Fruit fly (Drosophila melanogaster) whole organism, prepupa: ENCODE data around the gene bur.

ENCODE experiments used
- CG10669 ChIP-seq: fragments of 200-800 bp; sonication (Bioruptor generic); optimal IDR thresholded peaks from 3 replicates; lab custom pipeline; 2018; ENCODE audit warnings: missing biosample characterization, mild to moderate bottlenecking, missing genetic modification characterization, moderate library complexity
- CG11294 ChIP-seq: fragments of 200-800 bp; sonication (Bioruptor generic); IDR thresholded peaks from 2 replicates; pipeline ENCODE4 v1.3.6; 2022; ENCODE audit warnings: missing biosample characterization, missing genetic modification characterization
- CG11762 ChIP-seq: fragments of 200-800 bp; sonication (Bioruptor generic); optimal IDR thresholded peaks from 3 replicates; lab custom pipeline; 2016; ENCODE audit warnings: missing biosample characterization, missing genetic modification characterization; ENCODE audit not compliant: insufficient read depth
- CG11902 ChIP-seq: fragments of 200-800 bp; sonication (Bioruptor generic); optimal IDR thresholded peaks from 3 replicates; lab custom pipeline; 2016; ENCODE audit warnings: missing biosample characterization, missing genetic modification characterization
- CG1621 ChIP-seq: fragments of 200-800 bp; sonication (Bioruptor generic); optimal IDR thresholded peaks from 3 replicates; lab custom pipeline; 2018; ENCODE audit warnings: missing biosample characterization, mild to moderate bottlenecking, missing genetic modification characterization
- CG16779 ChIP-seq: fragments of 200-800 bp; sonication (Bioruptor generic); optimal IDR thresholded peaks from 3 replicates; lab custom pipeline; 2017; ENCODE audit warnings: missing biosample characterization, mild to moderate bottlenecking, missing genetic modification characterization
- CG3032 ChIP-seq: fragments of 200-800 bp; optimal IDR thresholded peaks from 2 replicates; lab custom pipeline; 2019; ENCODE audit warnings: missing biosample characterization, mild to moderate bottlenecking, missing genetic modification characterization, moderate library complexity
- CG32006 ChIP-seq: fragments of 200-800 bp; sonication (Bioruptor generic); optimal IDR thresholded peaks from 3 replicates; lab custom pipeline; 2017; ENCODE audit warnings: missing biosample characterization, mild to moderate bottlenecking, missing genetic modification characterization
- CG3919 ChIP-seq: fragments of 200-800 bp; sonication (Bioruptor generic); optimal IDR thresholded peaks from 3 replicates; lab custom pipeline; 2016; ENCODE audit warnings: missing biosample characterization, missing genetic modification characterization
- CG4318 ChIP-seq: fragments of 200-800 bp; sonication (Bioruptor generic); optimal IDR thresholded peaks from 3 replicates; lab custom pipeline; 2017; ENCODE audit warnings: missing biosample characterization, mild to moderate bottlenecking, missing genetic modification characterization
- CG6163 ChIP-seq: fragments of 200-800 bp; sonication (Bioruptor generic); IDR thresholded peaks from 3 replicates; pipeline ENCODE4 v1.3.6; 2022; ENCODE audit warnings: missing biosample characterization, missing genetic modification characterization
- CG6276 ChIP-seq: fragments of 200-800 bp; sonication (Bioruptor generic); optimal IDR thresholded peaks from 2 replicates; lab custom pipeline; 2017; ENCODE audit warnings: missing biosample characterization, mild to moderate bottlenecking, missing genetic modification characterization
- CG6808 ChIP-seq: fragments of 200-800 bp; sonication (Bioruptor generic); optimal IDR thresholded peaks from 3 replicates; lab custom pipeline; 2017; ENCODE audit warnings: missing biosample characterization, missing genetic modification characterization, mild to moderate bottlenecking, moderate library complexity, missing genetic modification reagents
- CG7368 ChIP-seq: fragments of 200-800 bp; sonication (Bioruptor generic); optimal IDR thresholded peaks from 3 replicates; lab custom pipeline; 2016; ENCODE audit warnings: missing biosample characterization, missing genetic modification characterization
- CG8119 ChIP-seq: fragments of 200-800 bp; sonication (Bioruptor generic); IDR thresholded peaks from 3 replicates; pipeline ENCODE4 v1.3.6; 2022; ENCODE audit warnings: missing biosample characterization, missing genetic modification characterization
- CG8319 ChIP-seq: fragments of 200-800 bp; sonication (Bioruptor generic); optimal IDR thresholded peaks from 3 replicates; lab custom pipeline; 2016; ENCODE audit warnings: missing biosample characterization, missing genetic modification characterization
- CG8632 ChIP-seq: fragments of 200-800 bp; sonication (Bioruptor generic); optimal IDR thresholded peaks from 3 replicates; lab custom pipeline; 2016; ENCODE audit warnings: missing biosample characterization, missing genetic modification characterization
- CG9139 ChIP-seq: fragments of 200-800 bp; sonication (Bioruptor generic); optimal IDR thresholded peaks from 3 replicates; lab custom pipeline; 2017; ENCODE audit warnings: missing biosample characterization, mild to moderate bottlenecking, missing genetic modification characterization
- Eip75B ChIP-seq: fragments of 200-800 bp; sonication (Bioruptor generic); optimal IDR thresholded peaks from 3 replicates; lab custom pipeline; 2016; ENCODE audit warnings: missing biosample characterization, missing genetic modification characterization
- Eip78C ChIP-seq: fragments of 200-800 bp; sonication (Bioruptor generic); peaks from one replicate; lab custom pipeline; 2016; ENCODE audit warnings: missing biosample characterization, missing genetic modification characterization
- Ets21C ChIP-seq: fragments of 200-800 bp; sonication (Bioruptor generic); optimal IDR thresholded peaks from 3 replicates; lab custom pipeline; 2016; ENCODE audit warnings: missing biosample characterization, missing genetic modification characterization
- Gug ChIP-seq: fragments of 200-800 bp; sonication (Bioruptor generic); IDR thresholded peaks from 2 replicates; pipeline ENCODE4 v1.3.6; 2022; ENCODE audit warnings: missing biosample characterization, missing genetic modification characterization
- Hr38 ChIP-seq: sonication (Bioruptor generic); optimal IDR thresholded peaks from 2 replicates; lab custom pipeline; 2016; ENCODE audit warnings: missing biosample characterization, missing genetic modification characterization
- Hr39 ChIP-seq: fragments of 200-800 bp; sonication (Bioruptor generic); optimal IDR thresholded peaks from 2 replicates; lab custom pipeline; 2016; ENCODE audit warnings: missing biosample characterization, missing genetic modification characterization
- Hr4 ChIP-seq: fragments of 200-800 bp; sonication (Bioruptor generic); optimal IDR thresholded peaks from 3 replicates; lab custom pipeline; 2016; ENCODE audit warnings: missing biosample characterization, missing genetic modification characterization
- Met ChIP-seq: fragments of 200-800 bp; sonication (Bioruptor generic); optimal IDR thresholded peaks from 3 replicates; lab custom pipeline; 2016; ENCODE audit warnings: missing biosample characterization, missing genetic modification characterization
- OdsH ChIP-seq: fragments of 200-800 bp; sonication (Bioruptor generic); optimal IDR thresholded peaks from 3 replicates; lab custom pipeline; 2016; ENCODE audit warnings: missing biosample characterization, missing genetic modification characterization
- Sox14 ChIP-seq: fragments of 200-800 bp; sonication (Bioruptor generic); optimal IDR thresholded peaks from 3 replicates; lab custom pipeline; 2016; ENCODE audit warnings: missing biosample characterization, missing genetic modification characterization
- achi ChIP-seq: fragments of 200-800 bp; sonication (Bioruptor generic); optimal IDR thresholded peaks from 3 replicates; lab custom pipeline; 2016; ENCODE audit warnings: missing biosample characterization, missing genetic modification characterization
- acj6 ChIP-seq: fragments of 200-800 bp; sonication (Bioruptor generic); optimal IDR thresholded peaks from 3 replicates; lab custom pipeline; 2016; ENCODE audit warnings: missing biosample characterization, missing genetic modification characterization
- cyc ChIP-seq: fragments of 200-800 bp; sonication (Bioruptor generic); optimal IDR thresholded peaks from 3 replicates; lab custom pipeline; 2016; ENCODE audit warnings: missing biosample characterization, missing genetic modification characterization
- dac ChIP-seq: fragments of 200-800 bp; sonication (Bioruptor generic); optimal IDR thresholded peaks from 2 replicates; lab custom pipeline; 2017; ENCODE audit warnings: missing biosample characterization, mild to moderate bottlenecking, missing genetic modification characterization
- eg ChIP-seq: fragments of 200-800 bp; sonication (Bioruptor generic); IDR thresholded peaks from 3 replicates; pipeline ENCODE4 v1.3.6; 2022; ENCODE audit warnings: missing biosample characterization, missing genetic modification characterization
- esn ChIP-seq: fragments of 200-800 bp; sonication (Bioruptor generic); optimal IDR thresholded peaks from 2 replicates; lab custom pipeline; 2016; ENCODE audit warnings: missing biosample characterization, mild to moderate bottlenecking, missing genetic modification characterization, moderate library complexity
- fd59A ChIP-seq: fragments of 200-800 bp; sonication (Bioruptor generic); optimal IDR thresholded peaks from 2 replicates; lab custom pipeline; 2017; ENCODE audit warnings: missing biosample characterization, mild to moderate bottlenecking, missing genetic modification characterization, missing genetic modification reagents
- fd85E ChIP-seq: fragments of 200-800 bp; sonication (Bioruptor generic); optimal IDR thresholded peaks from 3 replicates; lab custom pipeline; 2016; ENCODE audit warnings: missing biosample characterization, missing genetic modification characterization
- fkh ChIP-seq: fragments of 200-800 bp; sonication (Bioruptor generic); optimal IDR thresholded peaks from 3 replicates; lab custom pipeline; 2017; ENCODE audit warnings: missing biosample characterization, mild to moderate bottlenecking, missing genetic modification characterization, moderate library complexity
- lz ChIP-seq: fragments of 200-800 bp; sonication (Bioruptor generic); optimal IDR thresholded peaks from 3 replicates; lab custom pipeline; 2016; ENCODE audit warnings: missing biosample characterization, missing genetic modification characterization
- net ChIP-seq: fragments of 200-800 bp; sonication (Bioruptor generic); optimal IDR thresholded peaks from 3 replicates; lab custom pipeline; 2016; ENCODE audit warnings: missing biosample characterization, missing genetic modification characterization
- pdm3 ChIP-seq: fragments of 200-800 bp; sonication (Bioruptor generic); optimal IDR thresholded peaks from 3 replicates; lab custom pipeline; 2016; ENCODE audit warnings: missing biosample characterization, missing genetic modification characterization
- salr ChIP-seq, 2 experiments: fragments of 200-800 bp; sonication (Bioruptor generic); optimal IDR thresholded peaks; 3 replicates each; lab custom pipeline; 2016 to 2018; ENCODE audit warnings: missing biosample characterization in 2 of 2, missing genetic modification characterization in 2 of 2, mild to moderate bottlenecking in 1 of 2
- spab ChIP-seq: fragments of 200-800 bp; sonication (Bioruptor generic); optimal IDR thresholded peaks from 2 replicates; lab custom pipeline; 2017; ENCODE audit warnings: missing biosample characterization, mild to moderate bottlenecking, missing genetic modification characterization, missing genetic modification reagents
- ss ChIP-seq, 2 experiments: fragments of 200-800 bp; sonication (Bioruptor generic); optimal IDR thresholded peaks; 2 replicates in 1 of 2; 3 replicates in 1 of 2; lab custom pipeline; 2017 to 2018; ENCODE audit warnings: mild to moderate bottlenecking in 2 of 2, missing biosample characterization in 2 of 2, missing genetic modification characterization in 2 of 2, moderate library complexity in 1 of 2
- svp ChIP-seq: fragments of 200-800 bp; sonication (Bioruptor generic); peaks from one replicate; lab custom pipeline; 2016; ENCODE audit warnings: missing biosample characterization, missing genetic modification characterization
- topi ChIP-seq: fragments of 200-800 bp; sonication (Bioruptor generic); optimal IDR thresholded peaks from 3 replicates; lab custom pipeline; 2016; ENCODE audit warnings: missing biosample characterization, missing genetic modification characterization
- vri ChIP-seq: fragments of 200-800 bp; sonication (Bioruptor generic); optimal IDR thresholded peaks from 3 replicates; lab custom pipeline; 2016; ENCODE audit warnings: missing biosample characterization, mild to moderate bottlenecking, missing genetic modification characterization

The bur gene

DNA sequence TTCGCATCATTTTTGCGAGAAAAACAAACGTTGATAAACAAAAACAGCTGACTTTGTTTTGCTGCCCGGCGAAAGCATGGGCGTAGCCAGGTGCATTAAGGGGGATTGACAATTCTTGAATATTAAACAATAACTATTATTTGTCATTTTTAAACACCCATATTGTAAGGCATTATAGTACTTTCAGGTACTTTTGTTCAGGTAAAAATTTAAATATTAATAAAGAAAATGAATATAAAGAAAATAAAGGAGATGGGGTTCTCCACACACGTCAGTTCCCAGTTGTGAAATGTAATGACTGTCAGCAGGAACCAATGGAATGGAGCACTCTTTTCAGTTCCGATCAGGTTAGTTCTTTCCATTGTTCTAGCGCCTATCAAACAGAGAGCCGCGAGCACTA is 20.9 kb downstream of the bur start, which contains the start of the genes Coq3 and Pld3 (continued):
- TF ChIP-seq Eip75B (GFP tag; lab: Kevin White, UChicago) (peak; percentile 94), CG11294 (GFP tag; lab: Robert Waterston, UW) (peak; percentile 86), Hr39 (GFP tag; lab: Kevin White, UChicago) (peak; percentile 94), CG16779 (tag; lab: Kevin White, UChicago) (no peak), lz (GFP tag; lab: Kevin White, UChicago) (peak; percentile 94), achi (GFP tag; lab: Kevin White, UChicago) (peak; percentile 98), CG9139 (GFP tag; lab: Kevin White, UChicago) (peak; percentile 80), dac (GFP tag; lab: Kevin White, UChicago) (peak; percentile 87), CG8319 (GFP tag; lab: Kevin White, UChicago) (peak; percentile 90), ss (GFP tag; optimal IDR thresholded peaks at IDR 0.05; lab: Kevin White, UChicago) (peak; percentile 78 to 89), cyc (GFP tag; lab: Kevin White, UChicago) (peak; percentile 93), CG10669 (GFP tag; lab: Kevin White, UChicago) (peak; percentile 89), esn (GFP tag; lab: Kevin White, UChicago) (peak; percentile 97), Hr38 (GFP tag; lab: Kevin White, UChicago) (peak; percentile 52), OdsH (GFP tag; lab: Kevin White, UChicago) (peak; percentile 97), Met (peak; percentile 94), CG6276 (GFP tag; lab: Kevin White, UChicago) (no peak), eg (peak; percentile 95)

DNA sequence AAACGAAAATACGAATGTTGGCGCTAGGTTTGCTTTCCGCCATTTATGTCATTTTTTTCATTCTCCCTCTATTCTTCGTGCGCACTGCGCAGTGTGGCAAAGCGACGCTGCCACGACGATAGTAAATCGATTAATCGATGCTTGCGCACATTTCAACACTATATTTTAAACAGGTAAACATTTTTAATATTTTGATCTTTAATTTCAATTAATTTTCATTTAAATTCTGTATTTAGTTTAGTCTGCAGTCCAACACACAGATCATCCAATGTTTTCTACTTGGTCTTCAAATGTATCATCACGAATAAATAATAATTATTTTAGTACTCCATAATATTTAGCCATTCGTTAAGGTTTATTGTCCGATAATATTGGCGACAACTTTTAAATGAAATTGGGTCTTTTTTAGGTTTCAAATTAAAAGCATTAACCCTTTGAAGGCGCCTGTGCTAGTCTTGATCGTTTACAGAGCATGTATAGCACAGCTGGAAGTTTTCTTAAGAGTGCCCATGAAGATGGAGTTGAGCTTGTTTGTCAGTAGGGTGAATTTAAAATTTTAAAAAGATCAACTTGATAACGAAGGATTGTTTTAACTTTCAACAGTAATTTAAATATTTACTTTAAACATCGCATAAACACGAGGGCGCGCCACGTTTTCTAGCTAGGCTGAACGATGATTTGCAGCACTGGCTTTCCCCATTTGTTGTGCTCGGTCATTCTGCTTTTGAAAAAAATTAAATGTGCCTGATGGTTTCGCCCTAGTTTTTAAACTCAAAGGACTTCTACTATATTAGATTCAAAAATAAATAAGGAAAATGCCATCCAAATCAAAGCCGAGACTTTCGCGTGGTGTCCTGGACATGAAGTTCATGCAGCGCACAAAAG is 23.1 kb downstream of the bur start, which contains the start of the genes Mpp6 and E2f2:
TSS of gene Mpp6 (plus strand) at position 133 of the 885 bp plus-strand sequence.
TSS of gene E2f2 (minus strand) at position 594 of the 885 bp plus-strand sequence.
- TF ChIP-seq lz (GFP tag; lab: Kevin White, UChicago) (peak; percentile 19), salr (GFP tag; optimal IDR thresholded peaks at IDR 0.05; lab: Kevin White, UChicago) (no peak), CG3032 (no peak), CG8319 (GFP tag; lab: Kevin White, UChicago) (no peak), pdm3 (peak; percentile 22), topi (GFP tag; lab: Kevin White, UChicago) (peak; percentile 9), CG9139 (GFP tag; lab: Kevin White, UChicago) (no peak), CG1621 (tag; lab: Kevin White, UChicago) (no peak), CG6808 (GFP tag; lab: Kevin White, UChicago) (no peak), vri (GFP tag; lab: Kevin White, UChicago) (no peak), CG8119 (GFP tag; lab: Robert Waterston, UW) (no peak), CG11902 (GFP tag; lab: Kevin White, UChicago) (no peak), CG8632 (GFP tag; lab: Kevin White, UChicago) (no peak), esn (GFP tag; lab: Kevin White, UChicago) (peak; percentile 46), Hr4 (GFP tag; lab: Kevin White, UChicago) (peak; percentile 32), OdsH (GFP tag; lab: Kevin White, UChicago) (no peak), net (GFP tag; lab: Kevin White, UChicago) (no peak), fd59A (no peak), CG11294 (GFP tag; lab: Robert Waterston, UW) (no peak), CG32006 (GFP tag; lab: Kevin White, UChicago) (no peak), Sox14 (GFP tag; lab: Kevin White, UChicago) (no peak), Eip78C (GFP tag; lab: Kevin White, UChicago) (peak; percentile 77), Hr38 (GFP tag; lab: Kevin White, UChicago) (no peak), eg (no peak), Met (no peak), spab (GFP tag; lab: Kevin White, UChicago) (no peak), CG3919 (peak; percentile 5), CG4318 (no peak), Ets21C (GFP tag; lab: Kevin White, UChicago) (no peak), achi (GFP tag; lab: Kevin White, UChicago) (peak; percentile 25), CG7368 (peak; percentile 2), cyc (GFP tag; lab: Kevin White, UChicago) (peak; percentile 17), svp (no peak), fd85E (GFP tag; lab: Kevin White, UChicago) (no peak), Hr39 (GFP tag; lab: Kevin White, UChicago) (no peak), fkh (peak; percentile 78), Eip75B (GFP tag; lab: Kevin White, UChicago) (no peak), Gug (GFP tag; lab: Robert Waterston, UW) (no peak), acj6 (GFP tag; lab: Kevin White, UChicago) (no peak), CG6163 (GFP tag; lab: Robert Waterston, UW) (peak; percentile 43; the same call in 1 of the 3 replicates), CG11762 (no peak)
